Fruit fly (Drosophila melanogaster) whole organism, embryonic: ENCODE measurements around the gene CG8369.

Experiments used
- Atf6 ChIP-seq: fragments of 200-800 bp; sonication (Bioruptor generic); IDR thresholded peaks from 2 replicates; pipeline ENCODE4 v1.3.6; 2022; ENCODE audit warnings: missing biosample characterization, missing genetic modification characterization
- B-H1 ChIP-seq: fragments of 200-800 bp; sonication (Bioruptor generic); IDR thresholded peaks from 3 replicates; pipeline ENCODE4 v1.3.6; 2022; ENCODE audit warnings: missing biosample characterization, missing genetic modification characterization
- CG10462 ChIP-seq: fragments of 200-800 bp; sonication (Bioruptor generic); optimal IDR thresholded peaks from 2 replicates; lab custom pipeline; 2016; ENCODE audit warnings: missing biosample characterization, missing genetic modification characterization
- CG10959 ChIP-seq: fragments of 200-800 bp; sonication (Bioruptor generic); IDR thresholded peaks from 2 replicates; pipeline ENCODE4 v1.3.6; 2022; ENCODE audit warnings: missing biosample characterization, missing genetic modification characterization
- CG12155 ChIP-seq: fragments of 200-800 bp; sonication (Bioruptor generic); optimal IDR thresholded peaks from 3 replicates; lab custom pipeline; 2016; ENCODE audit warnings: missing biosample characterization, missing genetic modification characterization
- CG12219 ChIP-seq: fragments of 200-800 bp; sonication (Bioruptor generic); optimal IDR thresholded peaks from 3 replicates; lab custom pipeline; 2018; ENCODE audit warnings: missing biosample characterization, mild to moderate bottlenecking, missing genetic modification characterization
- CG12769 ChIP-seq: fragments of 200-800 bp; sonication (Bioruptor generic); optimal IDR thresholded peaks from 2 replicates; lab custom pipeline; 2019; ENCODE audit warnings: missing biosample characterization, mild to moderate bottlenecking, missing genetic modification characterization, moderate library complexity
- CG15011 ChIP-seq: fragments of 200-800 bp; sonication (Bioruptor generic); optimal IDR thresholded peaks from 3 replicates; lab custom pipeline; 2018; ENCODE audit warnings: missing biosample characterization, mild to moderate bottlenecking, missing genetic modification characterization
- CG15073 ChIP-seq: fragments of 200-800 bp; sonication (Bioruptor generic); optimal IDR thresholded peaks from 2 replicates; lab custom pipeline; 2016; ENCODE audit warnings: missing biosample characterization, missing genetic modification characterization
- CG1832 ChIP-seq: fragments of 200-800 bp; sonication (Bioruptor generic); optimal IDR thresholded peaks from 2 replicates; lab custom pipeline; 2017; ENCODE audit warnings: missing biosample characterization, mild to moderate bottlenecking, missing genetic modification characterization, inconsistent platforms
- CG18599 ChIP-seq: fragments of 200-800 bp; sonication (Bioruptor generic); optimal IDR thresholded peaks from 3 replicates; lab custom pipeline; 2017; ENCODE audit warnings: missing biosample characterization, missing genetic modification characterization, mild to moderate bottlenecking, moderate library complexity, missing genetic modification reagents
- CG2875 ChIP-seq: fragments of 200-800 bp; sonication (Bioruptor generic); optimal IDR thresholded peaks from 2 replicates; lab custom pipeline; 2017; ENCODE audit warnings: missing biosample characterization, mild to moderate bottlenecking, missing genetic modification characterization, missing genetic modification reagents
- CG30020 ChIP-seq: fragments of 200-800 bp; optimal IDR thresholded peaks from 2 replicates; lab custom pipeline; 2019; ENCODE audit warnings: missing biosample characterization, mild to moderate bottlenecking, missing genetic modification characterization, moderate library complexity
- CG3281 ChIP-seq: fragments of 200-800 bp; sonication (Bioruptor generic); optimal IDR thresholded peaks from 3 replicates; lab custom pipeline; 2017; ENCODE audit warnings: missing biosample characterization, mild to moderate bottlenecking, missing genetic modification characterization
- CG3995 ChIP-seq: fragments of 200-800 bp; sonication (Bioruptor generic); optimal IDR thresholded peaks from 3 replicates; lab custom pipeline; 2016; ENCODE audit warnings: missing biosample characterization, missing genetic modification characterization
- CG6175 ChIP-seq: fragments of 200-800 bp; sonication (Bioruptor generic); IDR thresholded peaks from 3 replicates; pipeline ENCODE4 v1.3.6; 2022; ENCODE audit warnings: missing biosample characterization, missing genetic modification characterization
- CG7372 ChIP-seq: fragments of 200-800 bp; sonication (Bioruptor generic); IDR thresholded peaks from 2 replicates; pipeline ENCODE4 v1.3.6; 2022; ENCODE audit warnings: missing biosample characterization, missing genetic modification characterization
- CG7786 ChIP-seq: fragments of 200-800 bp; sonication (Bioruptor generic); optimal IDR thresholded peaks from 2 replicates; lab custom pipeline; 2016; ENCODE audit warnings: missing biosample characterization, missing genetic modification characterization
- CG8765 ChIP-seq: fragments of 200-800 bp; sonication (Bioruptor generic); IDR thresholded peaks from 2 replicates; pipeline ENCODE4 v1.3.6; 2022; ENCODE audit warnings: missing biosample characterization, missing genetic modification characterization
- Dip2 ChIP-seq: fragments of 200-800 bp; sonication (Bioruptor generic); IDR thresholded peaks from 2 replicates; pipeline ENCODE4 v1.3.6; 2022; ENCODE audit warnings: missing biosample characterization, missing genetic modification characterization
- HLH4C ChIP-seq: fragments of 200-800 bp; sonication (Bioruptor generic); IDR thresholded peaks from 3 replicates; pipeline ENCODE4 v1.3.6; 2022; ENCODE audit warnings: missing biosample characterization, missing genetic modification characterization; ENCODE audit not compliant: partially characterized antibody
- Hand ChIP-seq: fragments of 200-800 bp; sonication (Bioruptor generic); optimal IDR thresholded peaks from 2 replicates; lab custom pipeline; 2017; ENCODE audit warnings: mild to moderate bottlenecking, missing biosample characterization, missing genetic modification reagents, missing genetic modification characterization
- HmgD ChIP-seq: fragments of 200-800 bp; sonication (Bioruptor generic); optimal IDR thresholded peaks from 3 replicates; lab custom pipeline; 2016; ENCODE audit warnings: missing biosample characterization, missing genetic modification characterization
- Hr78 ChIP-seq, 2 experiments: fragments of 200-800 bp in 1 of 2; fragments of >200 bp in 1 of 2; sonication (Bioruptor generic) in 1 of 2; optimal IDR thresholded peaks; 2 replicates each; lab custom pipeline; 2017 to 2019; ENCODE audit warnings: missing biosample characterization in 2 of 2, missing genetic modification characterization in 2 of 2, mild to moderate bottlenecking in 1 of 2, moderate library complexity in 1 of 2
- Mad ChIP-seq: fragments of 200-800 bp; sonication (Bioruptor generic); optimal IDR thresholded peaks from 2 replicates; lab custom pipeline; 2016; ENCODE audit warnings: missing biosample characterization, missing genetic modification characterization
- Myb ChIP-seq: fragments of 200-800 bp; sonication (Bioruptor generic); optimal IDR thresholded peaks from 2 replicates; lab custom pipeline; 2016; ENCODE audit warnings: missing biosample characterization, missing genetic modification characterization
- NC2β ChIP-seq: fragments of 200-800 bp; sonication (Bioruptor generic); optimal IDR thresholded peaks from 2 replicates; lab custom pipeline; 2016; ENCODE audit warnings: missing biosample characterization, missing genetic modification characterization
- Oaz ChIP-seq: fragments of 200-800 bp; sonication (Bioruptor generic); IDR thresholded peaks from 2 replicates; pipeline ENCODE4 v1.3.6; 2022; ENCODE audit warnings: missing biosample characterization, missing genetic modification characterization
- PHDP ChIP-seq: fragments of 200-800 bp; sonication (Bioruptor generic); optimal IDR thresholded peaks from 3 replicates; lab custom pipeline; 2018; ENCODE audit warnings: missing biosample characterization, mild to moderate bottlenecking, missing genetic modification characterization, moderate library complexity
- Pdp1 ChIP-seq, 2 experiments: fragments of 200-800 bp; sonication (Bioruptor generic); optimal IDR thresholded peaks; 3 replicates each; lab custom pipeline; 2016; ENCODE audit warnings: missing biosample characterization in 2 of 2, missing genetic modification characterization in 2 of 2, mild to moderate bottlenecking in 1 of 2, moderate library complexity in 1 of 2
- Sin3A ChIP-seq: fragments of >200 bp; optimal IDR thresholded peaks from 2 replicates; lab custom pipeline; 2018
- chinmo ChIP-seq: fragments of 200-800 bp; sonication (Bioruptor generic); IDR thresholded peaks from 4 replicates; pipeline ENCODE4 v1.3.6; 2022; ENCODE audit warnings: missing biosample characterization, missing genetic modification characterization; ENCODE audit not compliant: partially characterized antibody
- crc ChIP-seq: fragments of 200-800 bp; sonication (Bioruptor generic); optimal IDR thresholded peaks from 2 replicates; lab custom pipeline; 2016; ENCODE audit warnings: missing biosample characterization, missing genetic modification characterization
- cwo ChIP-seq: fragments of 200-800 bp; sonication (Bioruptor generic); optimal IDR thresholded peaks from 3 replicates; lab custom pipeline; 2017; ENCODE audit warnings: missing biosample characterization, missing genetic modification characterization, mild to moderate bottlenecking, moderate library complexity, missing genetic modification reagents
- dimm ChIP-seq: fragments of 200-800 bp; sonication (Bioruptor generic); IDR thresholded peaks from 2 replicates; pipeline ENCODE4 v1.3.6; 2022; ENCODE audit warnings: missing biosample characterization, missing genetic modification characterization
- emc ChIP-seq: fragments of 200-800 bp; sonication (Bioruptor generic); optimal IDR thresholded peaks from 2 replicates; lab custom pipeline; 2016; ENCODE audit warnings: missing biosample characterization, missing genetic modification characterization
- gcm ChIP-seq: fragments of 200-800 bp; sonication (Bioruptor generic); optimal IDR thresholded peaks from 2 replicates; lab custom pipeline; 2019; ENCODE audit warnings: missing biosample characterization, mild to moderate bottlenecking, missing genetic modification characterization, moderate library complexity
- hkb ChIP-seq, 2 experiments: fragments of 200-800 bp in 1 of 2; fragments of >200 bp in 1 of 2; sonication (Bioruptor generic) in 1 of 2; IDR thresholded peaks in 1 of 2; optimal IDR thresholded peaks in 1 of 2; 2 replicates each; pipeline versions ENCODE4 v1.3.6 to Lab custom; 2017 to 2022; ENCODE audit warnings: missing biosample characterization in 1 of 2, missing genetic modification characterization in 1 of 2
- ind ChIP-seq: fragments of 200-800 bp; sonication (Bioruptor generic); optimal IDR thresholded peaks from 3 replicates; lab custom pipeline; 2016; ENCODE audit warnings: missing biosample characterization, missing genetic modification characterization
- inv ChIP-seq: fragments of 200-800 bp; sonication (Bioruptor generic); IDR thresholded peaks from 2 replicates; pipeline ENCODE4 v1.3.6; 2022; ENCODE audit warnings: missing biosample characterization, missing genetic modification characterization; ENCODE audit not compliant: partially characterized antibody
- kni ChIP-seq: fragments of 200-800 bp; sonication (Bioruptor generic); optimal IDR thresholded peaks from 3 replicates; lab custom pipeline; 2017; ENCODE audit warnings: mild to moderate bottlenecking, missing biosample characterization, missing genetic modification reagents, missing genetic modification characterization
- lilli ChIP-seq: fragments of 200-800 bp; sonication (Bioruptor generic); optimal IDR thresholded peaks from 3 replicates; lab custom pipeline; 2016; ENCODE audit warnings: missing biosample characterization, missing genetic modification characterization
- nau ChIP-seq: fragments of 200-800 bp; sonication (Bioruptor generic); optimal IDR thresholded peaks from 3 replicates; lab custom pipeline; 2017; ENCODE audit warnings: missing biosample characterization, mild to moderate bottlenecking, missing genetic modification characterization, missing genetic modification reagents
- sc ChIP-seq, 3 experiments: fragments of >200 bp in 2 of 3; fragments of 200-800 bp in 1 of 3; sonication (Bioruptor generic) in 1 of 3; optimal IDR thresholded peaks; 2 replicates in 2 of 3; 3 replicates in 1 of 3; lab custom pipeline; 2017; ENCODE audit warnings: mild to moderate bottlenecking in 1 of 3, missing biosample characterization in 1 of 3, missing genetic modification characterization in 1 of 3, missing genetic modification reagents in 1 of 3
- scrt ChIP-seq: fragments of 200-800 bp; sonication (Bioruptor generic); optimal IDR thresholded peaks from 2 replicates; lab custom pipeline; 2018; ENCODE audit warnings: missing biosample characterization, mild to moderate bottlenecking, missing genetic modification characterization, moderate library complexity
- sna ChIP-seq: fragments of 200-800 bp; sonication (Bioruptor generic); IDR thresholded peaks from 2 replicates; pipeline ENCODE4 v1.3.6; 2022; ENCODE audit warnings: missing biosample characterization, missing genetic modification characterization; ENCODE audit not compliant: partially characterized antibody
- tap ChIP-seq: fragments of 200-800 bp; optimal IDR thresholded peaks from 3 replicates; lab custom pipeline; 2019; ENCODE audit warnings: missing biosample characterization, mild to moderate bottlenecking, missing genetic modification characterization, moderate library complexity
- tin ChIP-seq: fragments of 200-800 bp; sonication (Bioruptor generic); optimal IDR thresholded peaks from 3 replicates; lab custom pipeline; 2016; ENCODE audit warnings: missing biosample characterization, missing genetic modification characterization
- trh ChIP-seq: fragments of 200-800 bp; sonication (Bioruptor generic); optimal IDR thresholded peaks from 2 replicates; lab custom pipeline; 2016; ENCODE audit warnings: missing biosample characterization, missing genetic modification characterization
- wor ChIP-seq: fragments of 200-800 bp; sonication (Bioruptor generic); IDR thresholded peaks from 2 replicates; pipeline ENCODE4 v1.3.6; 2022; ENCODE audit warnings: missing biosample characterization, missing genetic modification characterization

The CG8369 gene

dm6 chr3R:8808518-8808921 lies 13.3 kb upstream of the CG8369 start (continued):
- peak; percentile 64 for TF ChIP-seq CG2875
- TF ChIP-seq inv (GFP tag; lab: Robert Waterston, UW) = no peak
- TF ChIP-seq chinmo (GFP tag; lab: Robert Waterston, UW) = no peak
- TF ChIP-seq CG6175 (GFP tag; lab: Robert Waterston, UW) = no peak
- TF ChIP-seq gcm (GFP tag; lab: Kevin White, UChicago) = peak; percentile 88
- no peak for TF ChIP-seq Hand (GFP tag; lab: Kevin White, UChicago)
- TF ChIP-seq lilli (GFP tag; lab: Kevin White, UChicago) = peak; percentile 55
- no peak for TF ChIP-seq Oaz (GFP tag; lab: Robert Waterston, UW)
- TF ChIP-seq CG30020 (tag; lab: Kevin White, UChicago) = peak; percentile 60
- TF ChIP-seq CG3281 (GFP tag; lab: Kevin White, UChicago) = no peak
- no peak for TF ChIP-seq kni
- no peak for TF ChIP-seq HLH4C
- peak; percentile 51 for TF ChIP-seq PHDP (tag; lab: Kevin White, UChicago)
- no peak for TF ChIP-seq B-H1
- no peak for TF ChIP-seq Mad
- TF ChIP-seq emc (GFP tag; lab: Kevin White, UChicago) = no peak
- TF ChIP-seq CG10462 (GFP tag; lab: Kevin White, UChicago) = peak; percentile 65
- TF ChIP-seq CG1832 (GFP tag; lab: Kevin White, UChicago) = no peak
- peak; percentile 42 for TF ChIP-seq ind
- no peak for TF ChIP-seq Sin3A (lab: Kevin White, UChicago)
- peak in 1 of 2 experiments; percentile 31 for TF ChIP-seq Hr78 (GFP tag; optimal IDR thresholded peaks at IDR 0.05; lab: Kevin White, UChicago)
- TF ChIP-seq Pdp1 (GFP tag; optimal IDR thresholded peaks at IDR 0.05; lab: Kevin White, UChicago) = peak; percentile 36 to 57
- TF ChIP-seq CG3995 = no peak
- TF ChIP-seq hkb (optimal IDR thresholded peaks at IDR 0.05; lab: Kevin White, UChicago) = no peak
- TF ChIP-seq hkb (GFP tag; IDR thresholded peaks at IDR 0.05; lab: Robert Waterston, UW) = peak; percentile 54; the same call in 1 of the 2 replicates
- no peak for TF ChIP-seq CG15073 (GFP tag; lab: Kevin White, UChicago)
- TF ChIP-seq CG7372 (GFP tag; lab: Robert Waterston, UW) = no peak
- TF ChIP-seq HmgD (GFP tag; lab: Kevin White, UChicago) = no peak
- TF ChIP-seq sna (GFP tag; lab: Robert Waterston, UW) = no peak
- no peak for TF ChIP-seq CG12769 (tag; lab: Kevin White, UChicago)
- TF ChIP-seq CG15011 = no peak
- TF ChIP-seq Dip2 (GFP tag; lab: Robert Waterston, UW) = no peak
- TF ChIP-seq cwo (GFP tag; lab: Kevin White, UChicago) = peak; percentile 8
- peak; percentile 23 for TF ChIP-seq scrt
- TF ChIP-seq nau (GFP tag; lab: Kevin White, UChicago) = peak; percentile 2
- peak; percentile 40 for TF ChIP-seq CG12219
- TF ChIP-seq NC2β = peak; percentile 68
- TF ChIP-seq CG18599 (GFP tag; lab: Kevin White, UChicago) = peak; percentile 40
- TF ChIP-seq tap (tag; lab: Kevin White, UChicago) = peak; percentile 41
- peak; percentile 2 for TF ChIP-seq Myb (GFP tag; lab: Kevin White, UChicago)
- TF ChIP-seq crc = peak; percentile 18
- TF ChIP-seq wor (GFP tag; lab: Robert Waterston, UW) = no peak
- peak; percentile 84 for TF ChIP-seq CG10959 (GFP tag; lab: Robert Waterston, UW)
- no peak for TF ChIP-seq sc (optimal IDR thresholded peaks at IDR 0.05; lab: Kevin White, UChicago)
- TF ChIP-seq sc (GFP tag; optimal IDR thresholded peaks at IDR 0.05; lab: Kevin White, UChicago) = peak; percentile 81
- peak; percentile 66 for TF ChIP-seq tin (GFP tag; lab: Kevin White, UChicago)
- TF ChIP-seq CG8765 (GFP tag; lab: Robert Waterston, UW) = peak; percentile 75
- TF ChIP-seq Atf6 (GFP tag; lab: Robert Waterston, UW) = peak; percentile 34
- peak; percentile 20 for TF ChIP-seq trh (GFP tag; lab: Kevin White, UChicago)
- peak; percentile 45 for TF ChIP-seq CG7786
- no peak for TF ChIP-seq dimm (GFP tag; lab: Robert Waterston, UW)
- TF ChIP-seq CG12155 (GFP tag; lab: Kevin White, UChicago) = peak; percentile 41
